Worm (Caenorhabditis elegans): Measurements from ENCODE around the gene C47D12.5.

C47D12.5 gene

ce11 chrII:11725615-11726014, 40.5 kb upstream of the C47D12.5 start:
- TF ChIP-seq lim-6 (tag; optimal IDR thresholded peaks at IDR 0.05) (no peak), sox-2 (GFP tag; IDR thresholded peaks at IDR 0.05) (no peak), ceh-19 (GFP tag; optimal IDR thresholded peaks at IDR 0.05) (no peak), madf-2 (tag; optimal IDR thresholded peaks at IDR 0.05) (no peak), pha-4 (tag; optimal IDR thresholded peaks at IDR 0.05) (no peak), ref-2 (tag; optimal IDR thresholded peaks at IDR 0.05) (no peak), npax-4 (tag; optimal IDR thresholded peaks at IDR 0.05) (no peak), F13H6.1 (tag; optimal IDR thresholded peaks at IDR 0.05) (no peak), sdc-2 (tag; optimal IDR thresholded peaks at IDR 0.05) (no peak), syd-9 (tag; optimal IDR thresholded peaks at IDR 0.05) (no peak), eyg-1 (tag; optimal IDR thresholded peaks at IDR 0.05) (no peak), C08G9.2 (tag; optimal IDR thresholded peaks at IDR 0.05) (no peak), Y22D7AL.16 (tag; optimal IDR thresholded peaks at IDR 0.05) (no peak), fkh-6 (tag; optimal IDR thresholded peaks at IDR 0.05) (no peak), ets-4 (tag; optimal IDR thresholded peaks at IDR 0.05) (no peak), pat-9 (tag; optimal IDR thresholded peaks at IDR 0.05) (no peak)

ce11 chrII:11724362-11724761, 39.3 kb upstream of the C47D12.5 start:
- TF ChIP-seq unc-42 (tag; optimal IDR thresholded peaks at IDR 0.05) (peak; percentile 86), pha-4 (tag; optimal IDR thresholded peaks at IDR 0.05) (no peak), ceh-18 (tag; optimal IDR thresholded peaks at IDR 0.05) (peak; percentile 33), ets-4 (tag; optimal IDR thresholded peaks at IDR 0.05) (no peak), ceh-34 (tag; optimal IDR thresholded peaks at IDR 0.05) (no peak), nfya-1 (tag; optimal IDR thresholded peaks at IDR 0.05) (peak; percentile 17), ceh-31 (tag; optimal IDR thresholded peaks at IDR 0.05) (peak; percentile 34), unc-55 (GFP tag; optimal IDR thresholded peaks at IDR 0.05) (peak; percentile 29), pat-9 (tag; optimal IDR thresholded peaks at IDR 0.05) (no peak)

- TF ChIP-seq pat-9 (tag; optimal IDR thresholded peaks at IDR 0.05) (no peak), ref-2 (tag; optimal IDR thresholded peaks at IDR 0.05) (no peak), lim-6 (tag; optimal IDR thresholded peaks at IDR 0.05) (no peak), ets-4 (tag; optimal IDR thresholded peaks at IDR 0.05) (no peak), fkh-6 (tag; optimal IDR thresholded peaks at IDR 0.05) (no peak), C38D4.7 (GFP tag; optimal IDR thresholded peaks at IDR 0.05) (no peak), mec-3 (tag; optimal IDR thresholded peaks at IDR 0.05; ENCODE audit: borderline replicate concordance) (no peak), C08G9.2 (tag; optimal IDR thresholded peaks at IDR 0.05) (no peak), ceh-22 (tag; optimal IDR thresholded peaks at IDR 0.05) (no peak)
Observed at ce11 chrII:11723904-11724303, 38.8 kb upstream of the C47D12.5 start, which contains the start of gene ldh-1. ldh-1 (plus strand) TSS chrII:11724204.

- TF ChIP-seq pag-3 (tag; optimal IDR thresholded peaks at IDR 0.05; ENCODE audit: borderline replicate concordance): no peak
- no peak for TF ChIP-seq pros-1 (tag; optimal IDR thresholded peaks at IDR 0.05)
- no peak for TF ChIP-seq F13H6.1 (tag; optimal IDR thresholded peaks at IDR 0.05)
- no peak for TF ChIP-seq nhr-11 (tag; optimal IDR thresholded peaks at IDR 0.05)
- no peak for TF ChIP-seq ceh-2 (tag; optimal IDR thresholded peaks at IDR 0.05)
- no peak for TF ChIP-seq ceh-6 (GFP tag; optimal IDR thresholded peaks at IDR 0.05)
- no peak for TF ChIP-seq zip-5 (tag; optimal IDR thresholded peaks at IDR 0.05)
- no peak for TF ChIP-seq lim-6 (tag; optimal IDR thresholded peaks at IDR 0.05)
- no peak for TF ChIP-seq ceh-31 (tag; optimal IDR thresholded peaks at IDR 0.05)
- TF ChIP-seq hlh-15 (tag; optimal IDR thresholded peaks at IDR 0.05): no peak
- TF ChIP-seq tbx-7 (tag; optimal IDR thresholded peaks at IDR 0.05): no peak
- TF ChIP-seq che-1 (tag; optimal IDR thresholded peaks at IDR 0.05): no peak
- no peak for TF ChIP-seq hlh-30 (tag; optimal IDR thresholded peaks at IDR 0.05; ENCODE audit: insufficient read depth)
- no peak for TF ChIP-seq K02D7.2 (tag; optimal IDR thresholded peaks at IDR 0.05)
- no peak for TF ChIP-seq mec-3 (tag; optimal IDR thresholded peaks at IDR 0.05; ENCODE audit: borderline replicate concordance)
- no peak for TF ChIP-seq nfya-1 (tag; optimal IDR thresholded peaks at IDR 0.05)
Observed at ce11 chrII:11722164-11722563, 37.1 kb upstream of the C47D12.5 start.

Measured in whole organism, late embryonic.